Fruit fly (Drosophila melanogaster) whole organism, embryonic: ENCODE data around the gene vari.

ENCODE experiments used
- CG9215 ChIP-seq: fragments of 200-800 bp; sonication (Bioruptor generic); IDR thresholded peaks from 2 replicates; pipeline ENCODE4 v1.3.6; 2022; ENCODE audit warnings: missing biosample characterization, missing genetic modification characterization
- MBD-R2 ChIP-seq: fragments of 200-800 bp; sonication (Bioruptor generic); IDR thresholded peaks from 2 replicates; pipeline ENCODE4 v1.3.6; 2022; ENCODE audit warnings: missing biosample characterization, missing genetic modification characterization
- ham ChIP-seq: fragments of 200-800 bp; sonication (Bioruptor generic); IDR thresholded peaks from 2 replicates; pipeline ENCODE4 v1.3.6; 2022; ENCODE audit warnings: missing biosample characterization, missing genetic modification characterization

DNA sequence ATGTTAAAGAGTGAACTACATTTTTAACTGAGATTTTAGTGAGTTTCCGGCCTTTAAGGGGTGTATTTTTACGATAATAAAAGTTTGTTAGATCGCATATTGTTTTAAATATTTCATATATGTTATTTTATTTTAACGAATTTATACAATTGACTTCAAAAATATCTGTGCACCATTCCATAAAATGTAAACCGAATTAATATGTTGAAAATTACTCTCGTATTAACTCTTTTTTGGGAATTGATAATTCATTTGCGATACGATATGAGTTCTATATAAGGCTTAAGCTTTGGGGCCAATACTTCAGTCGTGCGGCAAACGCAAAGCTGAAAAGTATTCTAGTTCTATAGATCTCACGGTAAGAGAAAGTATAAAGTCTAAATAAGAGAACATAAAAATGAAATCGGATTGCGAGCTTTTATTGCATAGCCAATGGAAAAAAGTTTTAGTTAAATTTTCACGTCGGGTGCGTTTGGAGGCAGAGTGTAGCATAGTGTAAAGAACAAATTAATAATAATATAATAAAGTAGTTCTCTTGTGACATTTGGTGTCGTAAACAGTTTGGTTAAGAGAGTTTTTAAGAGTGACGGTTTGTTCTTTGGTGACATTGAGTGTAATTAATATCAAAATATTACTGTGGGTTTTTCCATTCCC, 27.4 kb upstream of the vari start:
- TF ChIP-seq MBD-R2 (no peak), ham (GFP tag; lab: Robert Waterston, UW) (no peak), CG9215 (GFP tag; lab: Robert Waterston, UW) (no peak)
